Worm (Caenorhabditis elegans): ENCODE results near the gene ins-10.

DNA sequence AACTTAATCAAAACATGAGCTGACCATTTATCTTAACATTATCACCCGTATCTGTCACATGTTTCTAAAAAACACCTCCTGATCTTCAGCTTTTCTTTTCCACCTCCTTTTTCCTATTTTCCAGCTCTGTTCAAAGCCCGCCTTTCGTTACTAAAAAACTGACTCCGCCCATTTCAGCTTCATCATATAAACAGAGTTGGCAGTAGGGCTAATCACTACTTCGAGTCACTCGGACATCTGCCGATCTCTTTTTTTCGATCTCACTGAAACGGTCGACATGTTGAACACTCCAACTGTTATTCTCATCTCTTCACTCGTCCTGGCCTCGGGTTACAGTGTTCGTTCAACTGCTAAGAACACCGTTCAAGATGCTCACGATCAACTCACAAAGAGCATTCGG, 41.3 kb upstream of the ins-10 start, which contains the start of gene droe-4:
- no peak for TF ChIP-seq sea-1 (GFP tag; conservative IDR thresholded peaks at IDR 0.05)
- TF ChIP-seq pes-1 (GFP tag; IDR thresholded peaks at IDR 0.05): no peak
- no peak for TF ChIP-seq tra-4 (tag; optimal IDR thresholded peaks at IDR 0.05)
- TF ChIP-seq B0310.2 (tag; optimal IDR thresholded peaks at IDR 0.05): no peak
- TF ChIP-seq hmbx-1 (tag; optimal IDR thresholded peaks at IDR 0.05): no peak
- no peak for TF ChIP-seq aly-1 (tag; optimal IDR thresholded peaks at IDR 0.05)
- TF ChIP-seq ama-1 (optimal IDR thresholded peaks at IDR 0.05): no peak
- no peak for TF ChIP-seq F13C5.2 (tag; optimal IDR thresholded peaks at IDR 0.05)
- no peak for TF ChIP-seq tbx-37 (GFP tag; conservative IDR thresholded peaks at IDR 0.05)
- TF ChIP-seq ceh-36 (tag; optimal IDR thresholded peaks at IDR 0.05): no peak

All from whole organism, early embryonic.